Worm (Caenorhabditis elegans) whole organism, young adult: ENCODE data around the gene spe-45.

Source experiments
- B0261.1 ChIP-seq: sonication (generic microtip); optimal IDR thresholded peaks from 2 replicates; lab custom pipeline; 2016; ENCODE audit warnings: mild to moderate bottlenecking, missing genetic modification characterization, moderate library complexity, missing compliant biosample characterization
- F22D6.2 ChIP-seq: sonication (generic microtip); optimal IDR thresholded peaks from 2 replicates; lab custom pipeline; 2016; ENCODE audit warnings: mild to moderate bottlenecking, missing genetic modification characterization, missing compliant biosample characterization
- F23B12.7 ChIP-seq: sonication (generic microtip); optimal IDR thresholded peaks from 2 replicates; lab custom pipeline; 2017; ENCODE audit warnings: missing genetic modification characterization, mild to moderate bottlenecking, missing compliant biosample characterization, antibody characterized with exemption, moderate library complexity; ENCODE audit not compliant: insufficient read depth
- F55B11.4 ChIP-seq: sonication (generic microtip); optimal IDR thresholded peaks from 2 replicates; lab custom pipeline; 2016; ENCODE audit warnings: missing compliant biosample characterization, missing genetic modification characterization, borderline replicate concordance; ENCODE audit not compliant: insufficient read depth
- F57A8.1 ChIP-seq: fragments of 200-800 bp; sonication (Bioruptor generic); optimal IDR thresholded peaks from 2 replicates; lab custom pipeline; 2018; ENCODE audit warnings: mild to moderate bottlenecking, missing genetic modification characterization, moderate library complexity, missing compliant biosample characterization
- Y53G8AR.9 ChIP-seq: fragments of 200-800 bp; sonication (Bioruptor generic); conservative IDR thresholded peaks from 2 replicates; pipeline ENCODE4 v1.3.6; 2022; ENCODE audit warnings: missing genetic modification reagents, missing genetic modification characterization, missing compliant biosample characterization
- aptf-2 ChIP-seq: fragments of 200-800 bp; sonication (Bioruptor generic); conservative IDR thresholded peaks from 2 replicates; pipeline ENCODE4 v1.3.6; 2022; ENCODE audit warnings: missing genetic modification reagents, missing genetic modification characterization, missing compliant biosample characterization
- athp-1 ChIP-seq: sonication (generic microtip); optimal IDR thresholded peaks from 2 replicates; lab custom pipeline; 2017; ENCODE audit warnings: mild to moderate bottlenecking, missing genetic modification characterization, missing compliant biosample characterization
- attf-3 ChIP-seq: fragments of 200-800 bp; sonication (Bioruptor generic); conservative IDR thresholded peaks from 2 replicates; pipeline ENCODE4 v1.3.6; 2022; ENCODE audit warnings: missing genetic modification reagents, missing genetic modification characterization, missing compliant biosample characterization
- attf-6 ChIP-seq: fragments of 200-800 bp; sonication (Bioruptor generic); IDR thresholded peaks from 2 replicates; pipeline ENCODE4 v1.3.6; 2022; ENCODE audit warnings: missing genetic modification reagents, missing genetic modification characterization, missing compliant biosample characterization
- cebp-1 ChIP-seq, 2 experiments: fragments of 200-800 bp in 1 of 2; sonication (Bioruptor generic) in 1 of 2; sonication (generic microtip) in 1 of 2; IDR thresholded peaks in 1 of 2; optimal IDR thresholded peaks in 1 of 2; 2 replicates each; pipeline versions ENCODE4 v1.3.6 to Lab custom; 2017 to 2022; ENCODE audit warnings: missing compliant biosample characterization in 2 of 2, missing genetic modification characterization in 2 of 2, mild to moderate bottlenecking in 1 of 2, missing genetic modification reagents in 1 of 2, moderate library complexity in 1 of 2
- ceh-27 ChIP-seq: fragments of 200-800 bp; sonication (Bioruptor generic); optimal IDR thresholded peaks from 2 replicates; lab custom pipeline; 2018; ENCODE audit warnings: mild to moderate bottlenecking, missing genetic modification characterization, moderate library complexity, missing compliant biosample characterization
- dox-1 ChIP-seq: fragments of 200-800 bp; sonication (Bioruptor generic); IDR thresholded peaks from 2 replicates; pipeline ENCODE4 v1.3.6; 2022; ENCODE audit warnings: missing genetic modification reagents, missing genetic modification characterization, missing compliant biosample characterization
- egrh-3 ChIP-seq: fragments of 200-800 bp; sonication (Bioruptor generic); IDR thresholded peaks from 2 replicates; pipeline ENCODE4 v1.3.6; 2022; ENCODE audit warnings: missing genetic modification reagents, missing genetic modification characterization, missing compliant biosample characterization
- ets-4 ChIP-seq: fragments of 200-800 bp; sonication (Bioruptor generic); optimal IDR thresholded peaks from 2 replicates; lab custom pipeline; 2018; ENCODE audit warnings: mild to moderate bottlenecking, missing genetic modification characterization, missing compliant biosample characterization
- hlh-12 ChIP-seq: sonication (generic microtip); optimal IDR thresholded peaks from 2 replicates; lab custom pipeline; 2016; ENCODE audit warnings: missing genetic modification characterization, missing compliant biosample characterization
- hlh-26 ChIP-seq: fragments of 200-800 bp; sonication (Bioruptor generic); conservative IDR thresholded peaks from 2 replicates; pipeline ENCODE4 v1.3.6; 2022; ENCODE audit warnings: missing genetic modification reagents, missing genetic modification characterization, missing compliant biosample characterization
- hmg-20 ChIP-seq: fragments of 200-800 bp; sonication (Bioruptor generic); IDR thresholded peaks from 2 replicates; pipeline ENCODE4 v1.3.6; 2022; ENCODE audit warnings: missing genetic modification reagents, missing genetic modification characterization, missing compliant biosample characterization
- lag-1 ChIP-seq: fragments of 200-800 bp; sonication (Bioruptor generic); IDR thresholded peaks from 2 replicates; pipeline ENCODE4 v1.3.6; 2022; ENCODE audit warnings: missing genetic modification reagents, missing genetic modification characterization, missing compliant biosample characterization
- let-607 ChIP-seq, 2 experiments: fragments of 200-800 bp in 1 of 2; sonication (Bioruptor generic) in 1 of 2; sonication (generic microtip) in 1 of 2; optimal IDR thresholded peaks; 2 replicates each; lab custom pipeline; 2016 to 2018; ENCODE audit warnings: mild to moderate bottlenecking in 2 of 2, missing compliant biosample characterization in 2 of 2, missing genetic modification characterization in 2 of 2, moderate library complexity in 2 of 2, missing genotype in 1 of 2
- lin-26 ChIP-seq: fragments of 200-800 bp; sonication (Bioruptor generic); IDR thresholded peaks from 2 replicates; pipeline ENCODE4 v1.3.6; 2022; ENCODE audit warnings: missing genetic modification reagents, missing genetic modification characterization, missing compliant biosample characterization
- lin-40 ChIP-seq: sonication (generic microtip); optimal IDR thresholded peaks from 2 replicates; lab custom pipeline; 2016; ENCODE audit warnings: missing genetic modification characterization, mild to moderate bottlenecking, missing compliant biosample characterization, missing genotype, missing genetic modification reagents
- lin-54 ChIP-seq: fragments of 200-800 bp; sonication (Bioruptor generic); optimal IDR thresholded peaks from 2 replicates; lab custom pipeline; 2018; ENCODE audit warnings: mild to moderate bottlenecking, missing genetic modification characterization, missing compliant biosample characterization
- lsl-1 ChIP-seq: fragments of 200-800 bp; sonication (Bioruptor generic); optimal IDR thresholded peaks from 2 replicates; lab custom pipeline; 2018; ENCODE audit warnings: mild to moderate bottlenecking, missing genetic modification characterization, moderate library complexity, missing compliant biosample characterization
- madf-10 ChIP-seq: sonication (generic microtip); optimal IDR thresholded peaks from 2 replicates; lab custom pipeline; 2016; ENCODE audit warnings: mild to moderate bottlenecking, missing genetic modification characterization, missing compliant biosample characterization
- madf-3 ChIP-seq: fragments of 200-800 bp; sonication (Bioruptor generic); IDR thresholded peaks from 2 replicates; pipeline ENCODE4 v1.3.6; 2022; ENCODE audit warnings: missing genetic modification reagents, missing genetic modification characterization, missing compliant biosample characterization
- madf-6 ChIP-seq: fragments of 200-800 bp; sonication (Bioruptor generic); IDR thresholded peaks from 2 replicates; pipeline ENCODE4 v1.3.6; 2022; ENCODE audit warnings: missing genetic modification reagents, missing genetic modification characterization, missing compliant biosample characterization
- madf-8 ChIP-seq: fragments of 200-800 bp; sonication (Bioruptor generic); conservative IDR thresholded peaks from 2 replicates; pipeline ENCODE4 v1.3.6; 2022; ENCODE audit warnings: missing genetic modification reagents, missing genetic modification characterization, missing compliant biosample characterization
- mcd-1 ChIP-seq: fragments of 200-800 bp; sonication (Bioruptor generic); IDR thresholded peaks from 2 replicates; pipeline ENCODE4 v1.3.6; 2022; ENCODE audit warnings: missing genetic modification reagents, missing genetic modification characterization, missing compliant biosample characterization
- mes-4 ChIP-seq: sonication (generic microtip); optimal IDR thresholded peaks from 2 replicates; lab custom pipeline; 2016; ENCODE audit warnings: missing genotype, missing genetic modification characterization, missing compliant biosample characterization
- nhr-179 ChIP-seq: sonication (generic microtip); optimal IDR thresholded peaks from 2 replicates; lab custom pipeline; 2016; ENCODE audit warnings: mild to moderate bottlenecking, missing genetic modification characterization, missing compliant biosample characterization
- nhr-80 ChIP-seq: sonication (generic microtip); optimal IDR thresholded peaks from 2 replicates; lab custom pipeline; 2016; ENCODE audit warnings: missing genetic modification characterization, missing compliant biosample characterization
- nhr-90 ChIP-seq: sonication (generic microtip); optimal IDR thresholded peaks from 2 replicates; lab custom pipeline; 2016; ENCODE audit warnings: missing genotype, mild to moderate bottlenecking, missing genetic modification characterization, missing compliant biosample characterization
- pbrm-1 ChIP-seq: fragments of 200-800 bp; sonication (Bioruptor generic); IDR thresholded peaks from 2 replicates; pipeline ENCODE4 v1.3.6; 2022; ENCODE audit warnings: missing genetic modification reagents, missing genetic modification characterization, missing compliant biosample characterization
- rec-8 ChIP-seq, 2 experiments: sonication (generic microtip); optimal IDR thresholded peaks; 2 replicates each; lab custom pipeline; 2016; ENCODE audit warnings: mild to moderate bottlenecking in 2 of 2, missing genetic modification characterization in 2 of 2, missing genetic modification reagents in 2 of 2, missing genotype in 2 of 2, missing biosample characterization in 1 of 2, missing compliant biosample characterization in 1 of 2, moderate library complexity in 1 of 2
- repo-1 ChIP-seq: sonication (generic microtip); optimal IDR thresholded peaks from 2 replicates; lab custom pipeline; 2017; ENCODE audit warnings: mild to moderate bottlenecking, missing genetic modification characterization, missing compliant biosample characterization
- sptf-2 ChIP-seq: fragments of 200-800 bp; sonication (Bioruptor generic); optimal IDR thresholded peaks from 2 replicates; lab custom pipeline; 2018; ENCODE audit warnings: mild to moderate bottlenecking, missing genetic modification characterization, missing compliant biosample characterization
- tbp1 ChIP-seq: fragments of 200-800 bp; sonication (Bioruptor generic); optimal IDR thresholded peaks from 2 replicates; lab custom pipeline; 2018; ENCODE audit warnings: mild to moderate bottlenecking, missing genetic modification characterization, missing compliant biosample characterization
- tlf-1 ChIP-seq: fragments of 200-800 bp; sonication (Bioruptor generic); optimal IDR thresholded peaks from 2 replicates; lab custom pipeline; 2018; ENCODE audit warnings: mild to moderate bottlenecking, missing genetic modification characterization, missing compliant biosample characterization
- unc-130 ChIP-seq: sonication (generic microtip); optimal IDR thresholded peaks from 2 replicates; lab custom pipeline; 2016; ENCODE audit warnings: missing genetic modification reagents, missing genetic modification characterization, missing compliant biosample characterization
- ztf-25 ChIP-seq: fragments of 200-800 bp; sonication (Bioruptor generic); IDR thresholded peaks from 2 replicates; pipeline ENCODE4 v1.3.6; 2022; ENCODE audit warnings: missing genetic modification reagents, missing genetic modification characterization, missing compliant biosample characterization
- ztf-26 ChIP-seq: sonication (generic microtip); optimal IDR thresholded peaks from 2 replicates; lab custom pipeline; 2017; ENCODE audit warnings: missing genetic modification characterization, missing compliant biosample characterization

Gene spe-45

DNA sequence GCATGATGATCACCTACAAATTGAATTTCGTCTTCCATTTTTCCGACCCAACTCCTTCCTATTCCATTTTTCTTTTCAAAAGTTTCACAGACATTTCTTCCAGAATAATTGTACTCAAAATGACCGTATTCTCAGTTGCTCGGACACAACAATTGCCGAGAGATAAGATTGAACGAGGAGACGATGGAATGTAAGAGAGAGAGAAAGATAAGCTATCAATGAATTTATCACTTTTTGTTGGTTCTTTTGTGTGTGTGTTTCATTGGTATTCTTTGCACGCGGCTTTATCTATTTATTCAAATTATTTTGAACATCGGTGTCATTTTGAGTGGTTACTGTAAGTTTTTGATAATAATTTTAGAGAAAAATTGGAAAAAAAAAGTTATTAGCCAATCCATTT, 30.6 kb upstream of the spe-45 start, which contains the start of gene ugt-65:
Gene ugt-65, plus strand, starts transcription at position 229 of the 400 bp plus-strand sequence.
- TF ChIP-seq B0261.1 (tag; lab: Kevin White, UChicago) (no peak), nhr-80 (peak; percentile 61)

ce11 chrIV:12419291-12419690, 29.4 kb upstream of the spe-45 start:
- TF ChIP-seq F55B11.4 (tag; lab: Kevin White, UChicago) (no peak), aptf-2 (GFP tag; lab: Robert Waterston, UW) (no peak), lag-1 (GFP tag; lab: Robert Waterston, UW) (no peak), F23B12.7 (tag; lab: Kevin White, UChicago) (no peak), hlh-26 (GFP tag; lab: Robert Waterston, UW) (no peak), madf-8 (GFP tag; lab: Robert Waterston, UW) (no peak), attf-3 (no peak), lin-26 (GFP tag; lab: Robert Waterston, UW) (no peak), lsl-1 (GFP tag; lab: Kevin White, UChicago) (no peak), madf-6 (GFP tag; lab: Robert Waterston, UW) (no peak), ceh-27 (GFP tag; lab: Kevin White, UChicago) (no peak), nhr-90 (tag; lab: Kevin White, UChicago) (no peak), ztf-26 (tag; lab: Kevin White, UChicago) (no peak), ztf-25 (GFP tag; lab: Robert Waterston, UW) (no peak), madf-3 (no peak), nhr-179 (tag; lab: Kevin White, UChicago) (no peak)
- TF ChIP-seq, all 124 proteins: peak for 0

ce11 chrIV:12417536-12418195, 27.8 kb upstream of the spe-45 start, which contains the start of gene F08G5.3:
F08G5.3 (minus strand) TSS chrIV:12417586.
- TF ChIP-seq lin-26 (GFP tag; lab: Robert Waterston, UW) (peak; percentile 91), repo-1 (tag; lab: Kevin White, UChicago) (peak; percentile 24), sptf-2 (GFP tag; lab: Kevin White, UChicago) (no peak), unc-130 (peak; percentile 34), attf-3 (peak; percentile 42; the same call in 1 of the 2 replicates), lin-40 (peak; percentile 58), pbrm-1 (peak; percentile 77), lin-54 (GFP tag; lab: Kevin White, UChicago) (peak; percentile 60), F22D6.2 (tag; lab: Kevin White, UChicago) (peak; percentile 16), rec-8 (tag; optimal IDR thresholded peaks at IDR 0.05; lab: Kevin White, UChicago) (peak; percentile 49 to 90), attf-6 (peak; percentile 75), tlf-1 (peak; percentile 48), madf-10 (tag; lab: Kevin White, UChicago) (peak; percentile 64), mes-4 (tag; lab: Kevin White, UChicago) (peak; percentile 82), let-607 (tag; optimal IDR thresholded peaks at IDR 0.05; lab: Kevin White, UChicago) (peak in 1 of 2 experiments; percentile 29), tbp1 (GFP tag; lab: Kevin White, UChicago) (peak; percentile 94), mcd-1 (peak; percentile 56), lsl-1 (GFP tag; lab: Kevin White, UChicago) (peak; percentile 43), athp-1 (tag; lab: Kevin White, UChicago) (peak; percentile 58), nhr-90 (tag; lab: Kevin White, UChicago) (peak; percentile 77), ztf-26 (tag; lab: Kevin White, UChicago) (peak; percentile 26), hmg-20 (GFP tag; lab: Robert Waterston, UW) (no peak), F57A8.1 (GFP tag; lab: Kevin White, UChicago) (no peak), egrh-3 (peak; percentile 49), cebp-1 (GFP tag; IDR thresholded peaks at IDR 0.05; lab: Robert Waterston, UW) (peak; percentile 70), cebp-1 (tag; optimal IDR thresholded peaks at IDR 0.05; lab: Kevin White, UChicago) (peak; percentile 85), B0261.1 (tag; lab: Kevin White, UChicago) (peak; percentile 81), nhr-80 (peak; percentile 23), dox-1 (GFP tag; lab: Robert Waterston, UW) (peak; percentile 74), ets-4 (GFP tag; lab: Kevin White, UChicago) (no peak), Y53G8AR.9 (GFP tag; lab: Robert Waterston, UW) (no peak), hlh-12 (tag; lab: Kevin White, UChicago) (peak; percentile 38), ceh-27 (GFP tag; lab: Kevin White, UChicago) (peak; percentile 46)
